Worm (Caenorhabditis elegans) whole organism, L1 larva: ENCODE measurements around the gene F22H10.11.

Experiments used
- ama-1 ChIP-seq: fragments of 150-350 bp; optimal IDR thresholded peaks from 2 replicates; lab custom pipeline; 2014
- jun-1 ChIP-seq: fragments of 150-350 bp; optimal IDR thresholded peaks from 2 replicates; lab custom pipeline; 2014; ENCODE audit warnings: missing biosample characterization, missing genetic modification reagents, missing genetic modification characterization
- nhr-12 ChIP-seq: sonication (generic microtip); optimal IDR thresholded peaks from 2 replicates; lab custom pipeline; 2017; ENCODE audit warnings: missing biosample characterization, missing genetic modification characterization
- snu-23 ChIP-seq: sonication (generic microtip); optimal IDR thresholded peaks from 2 replicates; lab custom pipeline; 2016; ENCODE audit warnings: missing genetic modification characterization, missing compliant biosample characterization
- zag-1 ChIP-seq: fragments of 150-350 bp; optimal IDR thresholded peaks from 2 replicates; lab custom pipeline; 2014; ENCODE audit warnings: missing biosample characterization, missing genetic modification characterization

DNA sequence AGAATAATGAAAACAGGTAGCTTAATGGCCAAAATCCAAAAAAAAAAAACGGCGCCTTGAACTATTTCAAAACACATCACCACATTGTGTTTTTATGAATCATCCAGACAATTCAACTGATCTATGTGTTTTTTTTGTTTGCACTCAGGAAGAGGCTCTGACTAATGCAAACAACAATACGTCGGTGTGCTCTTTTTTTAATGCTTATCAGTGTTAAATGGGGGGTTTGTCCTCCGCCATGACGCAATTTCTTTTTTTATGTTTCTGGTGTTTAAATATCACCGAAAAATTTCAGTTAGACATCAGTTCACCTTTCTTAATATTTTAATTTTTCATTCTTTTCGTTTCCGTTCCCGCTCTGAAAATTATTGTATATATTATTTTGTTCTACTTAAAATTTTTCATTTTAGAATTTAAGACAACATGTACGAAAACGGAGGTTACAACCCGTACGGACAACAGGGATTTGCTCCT, 8.7 kb downstream of the F22H10.11 start, which contains the start of gene F22H10.2:
- TF ChIP-seq nhr-12 (tag; lab: Kevin White, UChicago) = no peak
- no peak for TF ChIP-seq ama-1 (lab: Kevin White, UChicago)
- no peak for TF ChIP-seq zag-1 (tag; lab: Kevin White, UChicago)
- TF ChIP-seq jun-1 (tag; lab: Kevin White, UChicago) = no peak
- no peak for TF ChIP-seq snu-23 (GFP tag; lab: Kevin White, UChicago)
